Worm (Caenorhabditis elegans) whole organism, L4 larva: ENCODE data around the gene T11F9.7.

Experiments used
- Y105C5A.15 ChIP-seq: fragments of 200-800 bp; sonication (Bioruptor generic); IDR thresholded peaks from 2 replicates; pipeline ENCODE4 v1.3.6; 2022; ENCODE audit warnings: missing genetic modification characterization, missing compliant biosample characterization
- ama-1 ChIP-seq: fragments of 150-350 bp; optimal IDR thresholded peaks from 2 replicates; lab custom pipeline; 2014; ENCODE audit warnings: inconsistent platforms, mixed read lengths
- ceh-82 ChIP-seq: sonication (generic microtip); optimal IDR thresholded peaks from 2 replicates; lab custom pipeline; 2017; ENCODE audit warnings: missing biosample characterization, missing genetic modification characterization
- ctbp-1 ChIP-seq: fragments of 200-800 bp; sonication (Bioruptor generic); IDR thresholded peaks from 2 replicates; pipeline ENCODE4 v1.3.6; 2022; ENCODE audit warnings: missing genetic modification reagents, missing genetic modification characterization, missing compliant biosample characterization
- egl-43 ChIP-seq: fragments of 200-800 bp; sonication (Bioruptor generic); IDR thresholded peaks from 2 replicates; pipeline ENCODE4 v1.3.6; 2022; ENCODE audit warnings: missing genetic modification reagents, missing genetic modification characterization, missing compliant biosample characterization
- lim-7 ChIP-seq: fragments of 200-800 bp; sonication (Bioruptor generic); IDR thresholded peaks from 2 replicates; pipeline ENCODE4 v1.3.6; 2022; ENCODE audit warnings: missing genetic modification characterization, missing compliant biosample characterization
- mep-1 ChIP-seq: fragments of 150-350 bp; sonication (generic microtip); optimal IDR thresholded peaks from 3 replicates; lab custom pipeline; 2014; ENCODE audit warnings: missing biosample characterization, missing genetic modification characterization
- nhr-11 ChIP-seq: fragments of 150-350 bp; optimal IDR thresholded peaks from 2 replicates; lab custom pipeline; 2014; ENCODE audit warnings: missing biosample characterization, missing genetic modification characterization
- nhr-111 ChIP-seq: fragments of 200-800 bp; sonication (Bioruptor generic); optimal IDR thresholded peaks from 2 replicates; lab custom pipeline; 2018; ENCODE audit warnings: mild to moderate bottlenecking, missing genetic modification characterization, missing compliant biosample characterization
- nhr-76 ChIP-seq: fragments of 150-350 bp; optimal IDR thresholded peaks from 2 replicates; lab custom pipeline; 2014; ENCODE audit warnings: missing biosample characterization, missing genetic modification characterization
- pha-4 ChIP-seq, 2 experiments: fragments of 150-350 bp in 1 of 2; fragments of 200-800 bp in 1 of 2; sonication (Bioruptor generic) in 1 of 2; IDR thresholded peaks in 1 of 2; optimal IDR thresholded peaks in 1 of 2; 2 replicates each; pipeline versions ENCODE4 v1.3.6 to Lab custom; 2014 to 2022; ENCODE audit warnings: missing genetic modification characterization in 2 of 2, missing genetic modification reagents in 2 of 2, missing biosample characterization in 1 of 2, missing compliant biosample characterization in 1 of 2
- snpc-4 ChIP-seq: fragments of 150-350 bp; optimal IDR thresholded peaks from 2 replicates; lab custom pipeline; 2014; ENCODE audit warnings: missing biosample characterization, missing genetic modification characterization
- unc-62 ChIP-seq, 3 experiments: fragments of 150-350 bp in 1 of 3; sonication (generic microtip); optimal IDR thresholded peaks in 2 of 3; peaks in 1 of 3; 1 replicate in 1 of 3; 2 replicates in 2 of 3; lab custom pipeline; 2014 to 2017; ENCODE audit warnings: missing biosample characterization in 3 of 3, missing genetic modification characterization in 3 of 3, missing genetic modification reagents in 3 of 3, missing genotype in 1 of 3

DNA sequence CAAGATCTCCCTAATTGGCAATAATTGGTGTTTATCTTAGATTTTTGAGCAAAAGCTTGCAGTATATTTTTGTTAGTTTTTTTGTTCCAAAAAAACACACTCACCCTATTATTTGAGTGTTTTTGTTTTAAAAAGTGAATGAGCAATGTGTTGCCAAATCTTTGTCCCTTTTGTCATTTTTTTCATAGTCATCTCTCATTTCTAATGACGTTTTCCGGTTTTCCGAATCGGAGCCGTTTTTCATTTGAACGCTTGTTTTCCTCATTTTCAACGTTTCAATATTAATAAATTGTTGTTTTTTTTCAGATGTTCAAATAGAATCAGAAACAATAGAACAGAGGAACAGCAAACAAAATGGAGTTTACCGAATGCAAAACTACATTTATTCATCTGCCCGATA, 37.3 kb upstream of the T11F9.7 start, which contains the start of gene dmsr-1:
- TF ChIP-seq mep-1, result no peak
- no peak for TF ChIP-seq lim-7 (GFP tag; lab: Robert Waterston, UW)
- TF ChIP-seq nhr-76, result no peak
- TF ChIP-seq Y105C5A.15 (GFP tag; lab: Robert Waterston, UW), result no peak
- no peak for TF ChIP-seq snpc-4 (tag; lab: Kevin White, UChicago)
- no peak for TF ChIP-seq pha-4 (GFP tag; IDR thresholded peaks at IDR 0.05; lab: Robert Waterston, UW)
- no peak for TF ChIP-seq pha-4 (tag; optimal IDR thresholded peaks at IDR 0.05; lab: Kevin White, UChicago)
- no peak for TF ChIP-seq egl-43 (GFP tag; lab: Robert Waterston, UW)
- TF ChIP-seq nhr-11 (tag; lab: Kevin White, UChicago), result no peak
- TF ChIP-seq unc-62 (GFP tag; optimal IDR thresholded peaks at IDR 0.05 in 1 of 2; lab: Kevin White, UChicago), result no peak
- TF ChIP-seq unc-62 (tag; optimal IDR thresholded peaks at IDR 0.05; lab: Kevin White, UChicago), result no peak
- no peak for TF ChIP-seq ctbp-1 (GFP tag; lab: Robert Waterston, UW)
- no peak for TF ChIP-seq ceh-82 (tag; lab: Kevin White, UChicago)
- TF ChIP-seq ama-1 (lab: Kevin White, UChicago), result no peak
- no peak for TF ChIP-seq nhr-111 (GFP tag; lab: Kevin White, UChicago)
